Fruit fly (Drosophila melanogaster) Kc167 (cell line): ENCODE data around the gene CG6901.

Source experiments
- Myc ChIP-seq: fragments of >200 bp; optimal IDR thresholded peaks from 2 replicates; lab custom pipeline; 2017; ENCODE audit warnings: missing external identifiers
- insv ChIP-seq: fragments of >200 bp; optimal IDR thresholded peaks from 3 replicates; lab custom pipeline; 2018; ENCODE audit warnings: missing external identifiers
- psq ChIP-seq: fragments of >200 bp; optimal IDR thresholded peaks from 2 replicates; lab custom pipeline; 2017; ENCODE audit warnings: missing external identifiers

DNA sequence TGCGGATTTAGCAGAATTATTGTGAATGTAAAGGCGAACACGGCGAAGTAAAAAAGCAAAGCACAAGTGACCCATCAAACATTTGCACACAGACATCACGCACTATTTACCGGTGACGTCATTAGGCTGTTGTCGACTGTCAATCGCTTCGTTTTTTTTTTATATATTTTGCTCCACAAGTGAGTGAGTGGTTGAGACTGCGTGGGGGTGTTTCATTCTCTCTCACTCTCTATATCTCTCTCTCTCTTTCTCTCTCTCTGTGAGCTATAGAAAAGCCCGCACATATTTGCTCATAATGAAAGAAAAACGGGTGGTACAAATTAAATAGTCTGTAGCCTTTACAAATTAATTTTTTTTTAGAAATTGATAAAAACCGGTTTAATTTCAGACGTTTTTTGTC lies 45.7 kb upstream of the CG6901 start:
- no peak for TF ChIP-seq insv (lab: Kevin White, UChicago)
- no peak for TF ChIP-seq psq (lab: Kevin White, UChicago)
- TF ChIP-seq Myc (lab: Kevin White, UChicago) = no peak
